Fruit fly (Drosophila melanogaster) whole organism, embryonic: Measurements from ENCODE around the gene CG42535.

Experiments
- Atf6 ChIP-seq: fragments of 200-800 bp; sonication (Bioruptor generic); IDR thresholded peaks from 2 replicates; pipeline ENCODE4 v1.3.6; 2022; ENCODE audit warnings: missing biosample characterization, missing genetic modification characterization
- CG13624 ChIP-seq: fragments of 200-800 bp; sonication (Bioruptor generic); optimal IDR thresholded peaks from 2 replicates; lab custom pipeline; 2016; ENCODE audit warnings: missing biosample characterization, missing genetic modification characterization
- CG32767 ChIP-seq: fragments of 200-800 bp; sonication (Bioruptor generic); IDR thresholded peaks from 2 replicates; pipeline ENCODE4 v1.3.6; 2022; ENCODE audit warnings: missing biosample characterization, missing genetic modification characterization
- CG3995 ChIP-seq: fragments of 200-800 bp; sonication (Bioruptor generic); optimal IDR thresholded peaks from 3 replicates; lab custom pipeline; 2016; ENCODE audit warnings: missing biosample characterization, missing genetic modification characterization
- CG4360 ChIP-seq: fragments of 200-800 bp; sonication (Bioruptor generic); IDR thresholded peaks from 2 replicates; pipeline ENCODE4 v1.3.6; 2022; ENCODE audit warnings: missing biosample characterization, missing genetic modification characterization
- CG4617 ChIP-seq: fragments of 200-800 bp; sonication (Bioruptor generic); optimal IDR thresholded peaks from 3 replicates; lab custom pipeline; 2016; ENCODE audit warnings: missing biosample characterization, missing genetic modification characterization, borderline replicate concordance
- CG7357 ChIP-seq: fragments of 200-800 bp; sonication (Bioruptor generic); IDR thresholded peaks from 3 replicates; pipeline ENCODE4 v1.3.6; 2022; ENCODE audit warnings: missing biosample characterization, missing genetic modification characterization
- CG8089 ChIP-seq: fragments of 200-800 bp; sonication (Bioruptor generic); optimal IDR thresholded peaks from 3 replicates; lab custom pipeline; 2016; ENCODE audit warnings: missing biosample characterization, missing genetic modification characterization
- CG8388 ChIP-seq: fragments of 200-800 bp; sonication (Bioruptor generic); optimal IDR thresholded peaks from 2 replicates; lab custom pipeline; 2019; ENCODE audit warnings: missing biosample characterization, mild to moderate bottlenecking, missing genetic modification characterization, moderate library complexity
- CG8944 ChIP-seq: fragments of 200-800 bp; sonication (Bioruptor generic); optimal IDR thresholded peaks from 3 replicates; lab custom pipeline; 2016; ENCODE audit warnings: missing biosample characterization, missing genetic modification characterization
- CG9727 ChIP-seq: fragments of 200-800 bp; sonication (Bioruptor generic); optimal IDR thresholded peaks from 3 replicates; lab custom pipeline; 2017; ENCODE audit warnings: missing biosample characterization, mild to moderate bottlenecking, missing genetic modification characterization
- CG9876 ChIP-seq: fragments of 200-800 bp; sonication (Bioruptor generic); optimal IDR thresholded peaks from 2 replicates; lab custom pipeline; 2016; ENCODE audit warnings: missing biosample characterization, missing genetic modification characterization
- Dfd ChIP-seq, 2 experiments: fragments of >200 bp; optimal IDR thresholded peaks; 2 replicates each; lab custom pipeline; 2017; ENCODE audit warnings: missing biosample characterization in 2 of 2, missing genetic modification characterization in 2 of 2
- Doc2 ChIP-seq: fragments of 200-800 bp; sonication (Bioruptor generic); IDR thresholded peaks from 2 replicates; pipeline ENCODE4 v1.3.6; 2022; ENCODE audit warnings: missing biosample characterization, missing genetic modification characterization
- Drgx ChIP-seq: fragments of 200-800 bp; sonication (Bioruptor generic); IDR thresholded peaks from 2 replicates; pipeline ENCODE4 v1.3.6; 2022; ENCODE audit warnings: missing biosample characterization, missing genetic modification characterization
- E2f2 ChIP-seq: fragments of 200-800 bp; sonication (Bioruptor generic); IDR thresholded peaks from 2 replicates; pipeline ENCODE4 v1.3.6; 2022; ENCODE audit warnings: missing biosample characterization, missing genetic modification characterization
- Fer2 ChIP-seq: fragments of 200-800 bp; sonication (Bioruptor generic); optimal IDR thresholded peaks from 2 replicates; lab custom pipeline; 2018; ENCODE audit warnings: missing biosample characterization, mild to moderate bottlenecking, missing genetic modification characterization, moderate library complexity
- HmgZ ChIP-seq: fragments of 200-800 bp; sonication (Bioruptor generic); optimal IDR thresholded peaks from 2 replicates; lab custom pipeline; 2018; ENCODE audit warnings: missing biosample characterization, mild to moderate bottlenecking, missing genetic modification characterization
- Hr39 ChIP-seq: fragments of >200 bp; optimal IDR thresholded peaks from 2 replicates; lab custom pipeline; 2017
- Kr ChIP-seq: fragments of 200-800 bp; sonication (Bioruptor generic); optimal IDR thresholded peaks from 2 replicates; lab custom pipeline; 2017; ENCODE audit warnings: missing biosample characterization, mild to moderate bottlenecking, missing genetic modification characterization
- Mrtf ChIP-seq: fragments of 200-800 bp; sonication (Bioruptor generic); IDR thresholded peaks from 3 replicates; pipeline ENCODE4 v1.3.6; 2022; ENCODE audit warnings: missing biosample characterization, missing genetic modification characterization
- NK7.1 ChIP-seq: fragments of 200-800 bp; sonication (Bioruptor generic); optimal IDR thresholded peaks from 3 replicates; lab custom pipeline; 2016; ENCODE audit warnings: missing biosample characterization, missing genetic modification characterization
- Oli ChIP-seq: fragments of 200-800 bp; sonication (Bioruptor generic); optimal IDR thresholded peaks from 2 replicates; lab custom pipeline; 2018; ENCODE audit warnings: missing biosample characterization, mild to moderate bottlenecking, missing genetic modification characterization, moderate library complexity
- Pdp1 ChIP-seq, 2 experiments: fragments of 200-800 bp; sonication (Bioruptor generic); optimal IDR thresholded peaks; 3 replicates each; lab custom pipeline; 2016; ENCODE audit warnings: missing biosample characterization in 2 of 2, missing genetic modification characterization in 2 of 2, mild to moderate bottlenecking in 1 of 2, moderate library complexity in 1 of 2
- Ravus ChIP-seq: fragments of 200-800 bp; sonication (Bioruptor generic); IDR thresholded peaks from 2 replicates; pipeline ENCODE4 v1.3.6; 2022; ENCODE audit warnings: missing biosample characterization, missing genetic modification characterization
- Sry-β ChIP-seq: fragments of 200-800 bp; sonication (Bioruptor generic); optimal IDR thresholded peaks from 2 replicates; lab custom pipeline; 2018; ENCODE audit warnings: missing biosample characterization, mild to moderate bottlenecking, missing genetic modification characterization, moderate library complexity
- ash1 ChIP-seq: fragments of 200-800 bp; sonication (Bioruptor generic); optimal IDR thresholded peaks from 2 replicates; lab custom pipeline; 2018; ENCODE audit warnings: missing biosample characterization, mild to moderate bottlenecking, missing genetic modification characterization
- az2 ChIP-seq: fragments of 200-800 bp; sonication (Bioruptor generic); optimal IDR thresholded peaks from 3 replicates; lab custom pipeline; 2016; ENCODE audit warnings: missing biosample characterization, missing genetic modification characterization
- cas ChIP-seq: fragments of 200-800 bp; sonication (Bioruptor generic); IDR thresholded peaks from 2 replicates; pipeline ENCODE4 v1.3.6; 2022; ENCODE audit warnings: missing biosample characterization, missing genetic modification characterization
- crp ChIP-seq, 2 experiments: fragments of 200-800 bp; sonication (Bioruptor generic); optimal IDR thresholded peaks; 2 replicates in 1 of 2; 3 replicates in 1 of 2; lab custom pipeline; 2017; ENCODE audit warnings: missing biosample characterization in 2 of 2, missing genetic modification characterization in 2 of 2, mild to moderate bottlenecking in 1 of 2, moderate library complexity in 1 of 2
- cwo ChIP-seq: fragments of 200-800 bp; sonication (Bioruptor generic); optimal IDR thresholded peaks from 3 replicates; lab custom pipeline; 2017; ENCODE audit warnings: missing biosample characterization, missing genetic modification characterization, mild to moderate bottlenecking, moderate library complexity, missing genetic modification reagents
- da ChIP-seq: fragments of 200-800 bp; sonication (Bioruptor generic); optimal IDR thresholded peaks from 2 replicates; lab custom pipeline; 2016; ENCODE audit warnings: missing biosample characterization, missing genetic modification characterization
- dati ChIP-seq: fragments of 200-800 bp; sonication (Bioruptor generic); IDR thresholded peaks from 2 replicates; pipeline ENCODE4 v1.3.6; 2022; ENCODE audit warnings: missing biosample characterization, missing genetic modification characterization
- dysf ChIP-seq: fragments of 200-800 bp; sonication (Bioruptor generic); IDR thresholded peaks from 3 replicates; pipeline ENCODE4 v1.3.6; 2022; ENCODE audit warnings: missing biosample characterization, missing genetic modification characterization
- ems ChIP-seq: fragments of 200-800 bp; sonication (Bioruptor generic); optimal IDR thresholded peaks from 3 replicates; lab custom pipeline; 2016; ENCODE audit warnings: missing biosample characterization, missing genetic modification characterization
- eyg ChIP-seq: fragments of 200-800 bp; sonication (Bioruptor generic); optimal IDR thresholded peaks from 3 replicates; lab custom pipeline; 2016; ENCODE audit warnings: missing biosample characterization, missing genetic modification characterization
- gem ChIP-seq: fragments of 200-800 bp; sonication (Bioruptor generic); optimal IDR thresholded peaks from 2 replicates; lab custom pipeline; 2019; ENCODE audit warnings: missing biosample characterization, mild to moderate bottlenecking, missing genetic modification characterization, moderate library complexity
- gfzf ChIP-seq: fragments of 200-800 bp; sonication (Bioruptor generic); optimal IDR thresholded peaks from 2 replicates; lab custom pipeline; 2016; ENCODE audit warnings: missing biosample characterization, mild to moderate bottlenecking, missing genetic modification characterization, moderate library complexity
- gsb-n ChIP-seq: fragments of 200-800 bp; sonication (Bioruptor generic); optimal IDR thresholded peaks from 3 replicates; lab custom pipeline; 2018; ENCODE audit warnings: missing biosample characterization, mild to moderate bottlenecking, missing genetic modification characterization
- her ChIP-seq: fragments of 200-800 bp; sonication (Bioruptor generic); optimal IDR thresholded peaks from 2 replicates; lab custom pipeline; 2016; ENCODE audit warnings: missing biosample characterization, missing genetic modification characterization
- luna ChIP-seq: fragments of 200-800 bp; sonication (Bioruptor generic); optimal IDR thresholded peaks from 2 replicates; lab custom pipeline; 2016; ENCODE audit warnings: missing biosample characterization, missing genetic modification characterization
- nau ChIP-seq: fragments of 200-800 bp; sonication (Bioruptor generic); optimal IDR thresholded peaks from 3 replicates; lab custom pipeline; 2017; ENCODE audit warnings: missing biosample characterization, mild to moderate bottlenecking, missing genetic modification characterization, missing genetic modification reagents
- nmo ChIP-seq: fragments of 200-800 bp; sonication (Bioruptor generic); optimal IDR thresholded peaks from 2 replicates; lab custom pipeline; 2018; ENCODE audit warnings: missing biosample characterization, mild to moderate bottlenecking, missing genetic modification characterization, moderate library complexity
- peb ChIP-seq: fragments of 200-800 bp; sonication (Bioruptor generic); IDR thresholded peaks from 2 replicates; pipeline ENCODE4 v1.3.6; 2022; ENCODE audit warnings: missing biosample characterization, missing genetic modification characterization
- sens ChIP-seq: fragments of 200-800 bp; sonication (Bioruptor generic); peaks from one replicate; lab custom pipeline; 2016; ENCODE audit warnings: missing biosample characterization, missing genetic modification characterization
- slou ChIP-seq: fragments of 200-800 bp; sonication (Bioruptor generic); optimal IDR thresholded peaks from 3 replicates; lab custom pipeline; 2016; ENCODE audit warnings: missing biosample characterization, missing genetic modification characterization
- so ChIP-seq: fragments of 200-800 bp; sonication (Bioruptor generic); IDR thresholded peaks from 3 replicates; pipeline ENCODE4 v1.3.6; 2022; ENCODE audit warnings: missing biosample characterization, missing genetic modification characterization
- stc ChIP-seq: fragments of 200-800 bp; sonication (Bioruptor generic); IDR thresholded peaks from 2 replicates; pipeline ENCODE4 v1.3.6; 2022; ENCODE audit warnings: missing biosample characterization, missing genetic modification characterization
- tx ChIP-seq: fragments of 200-800 bp; sonication (Bioruptor generic); optimal IDR thresholded peaks from 2 replicates; lab custom pipeline; 2016; ENCODE audit warnings: missing biosample characterization, missing genetic modification characterization
- vvl ChIP-seq: fragments of 200-800 bp; sonication (Bioruptor generic); IDR thresholded peaks from 2 replicates; pipeline ENCODE4 v1.3.6; 2022; ENCODE audit warnings: missing biosample characterization, missing genetic modification characterization
- wek ChIP-seq: fragments of 200-800 bp; sonication (Bioruptor generic); optimal IDR thresholded peaks from 3 replicates; lab custom pipeline; 2018; ENCODE audit warnings: missing biosample characterization, mild to moderate bottlenecking, missing genetic modification characterization, moderate library complexity

The CG42535 gene

dm6 chr3L:10665433-10666150 lies 34.9 kb upstream of the CG42535 start (continued):
- TF ChIP-seq Atf6 (GFP tag; lab: Robert Waterston, UW) (peak; percentile 92), CG8944 (GFP tag; lab: Kevin White, UChicago) (peak; percentile 60), CG8089 (GFP tag; lab: Kevin White, UChicago) (peak; percentile 76), nmo (GFP tag; lab: Kevin White, UChicago) (peak; percentile 99), vvl (GFP tag; lab: Robert Waterston, UW) (peak; percentile 96), CG9727 (peak; percentile 99), HmgZ (peak; percentile 97), ash1 (GFP tag; lab: Kevin White, UChicago) (peak; percentile 66), eyg (GFP tag; lab: Kevin White, UChicago) (peak; percentile 56), CG4360 (GFP tag; lab: Robert Waterston, UW) (peak; percentile 70), sens (GFP tag; lab: Kevin White, UChicago) (peak; percentile 98), slou (GFP tag; lab: Kevin White, UChicago) (peak; percentile 90), cas (GFP tag; lab: Robert Waterston, UW) (peak; percentile 75), CG4617 (GFP tag; lab: Kevin White, UChicago) (peak; percentile 74), da (peak; percentile 52), Doc2 (GFP tag; lab: Robert Waterston, UW) (no peak; the same call in 1 of the 2 replicates), Fer2 (peak; percentile 94), Hr39 (lab: Kevin White, UChicago) (no peak), tx (GFP tag; lab: Kevin White, UChicago) (peak; percentile 67), Mrtf (GFP tag; lab: Robert Waterston, UW) (peak; percentile 85), her (peak; percentile 35), ems (GFP tag; lab: Kevin White, UChicago) (peak; percentile 95), E2f2 (GFP tag; lab: Robert Waterston, UW) (peak; percentile 75), stc (GFP tag; lab: Robert Waterston, UW) (peak; percentile 92), CG9876 (GFP tag; lab: Kevin White, UChicago) (peak; percentile 44), dati (GFP tag; lab: Robert Waterston, UW) (peak; percentile 81), luna (GFP tag; lab: Kevin White, UChicago) (peak; percentile 54), crp (GFP tag; optimal IDR thresholded peaks at IDR 0.05; lab: Kevin White, UChicago) (peak; percentile 10 to 72), az2 (GFP tag; lab: Kevin White, UChicago) (peak; percentile 97), Pdp1 (GFP tag; optimal IDR thresholded peaks at IDR 0.05; lab: Kevin White, UChicago) (peak; percentile 88 to 94), CG13624 (GFP tag; lab: Kevin White, UChicago) (peak; percentile 83), cwo (peak; percentile 94), Drgx (GFP tag; lab: Robert Waterston, UW) (peak; percentile 97), CG7357 (GFP tag; lab: Robert Waterston, UW) (peak; percentile 88), gsb-n (tag; lab: Kevin White, UChicago) (peak; percentile 98), NK7.1 (GFP tag; lab: Kevin White, UChicago) (peak; percentile 67), CG8388 (GFP tag; lab: Kevin White, UChicago) (peak; percentile 98), so (GFP tag; lab: Robert Waterston, UW) (peak; percentile 93), Oli (peak; percentile 98), gfzf (no peak), peb (GFP tag; lab: Robert Waterston, UW) (peak; percentile 89), gem (peak; percentile 99), CG32767 (GFP tag; lab: Robert Waterston, UW) (peak; percentile 93), Ravus (GFP tag; lab: Robert Waterston, UW) (peak; percentile 65), nau (GFP tag; lab: Kevin White, UChicago) (peak; percentile 97), Sry-β (GFP tag; lab: Kevin White, UChicago) (peak; percentile 67), Kr (GFP tag; lab: Kevin White, UChicago) (peak; percentile 81), wek (peak; percentile 87), CG3995 (GFP tag; lab: Kevin White, UChicago) (peak; percentile 75), dysf (GFP tag; lab: Robert Waterston, UW) (peak; percentile 95), Dfd (GFP tag; optimal IDR thresholded peaks at IDR 0.05; lab: Kevin White, UChicago) (peak in 1 of 2 experiments; percentile 41)
